ENCODE assay signal across 2 worm cellular contexts in genomic region chrIII:8001557-8001956, ce11.
TF ChIP-seq lines count a peak whose summit lies in the region.

No protein-coding gene starts in this region.

TF ChIP-seq in whole organism, L1 larva, 84 proteins besides CTCF, POLR2A, EP300 and RAD21:
- TF ChIP-seq dsc-1 (tag; optimal IDR thresholded peaks at IDR 0.05; lab: Kevin White, UChicago) = peak; percentile 97
- no peak for TF ChIP-seq fkh-10 (GFP tag; optimal IDR thresholded peaks at IDR 0.05; lab: Kevin White, UChicago)
- no peak for TF ChIP-seq ztf-11 (tag; optimal IDR thresholded peaks at IDR 0.05; lab: Kevin White, UChicago)
- TF ChIP-seq ets-5 (GFP tag; IDR thresholded peaks at IDR 0.05; lab: Robert Waterston, UW) = no peak
- TF ChIP-seq nhr-85 (tag; lab: Kevin White, UChicago) = no peak
- TF ChIP-seq fos-1 (tag; optimal IDR thresholded peaks at IDR 0.05; lab: Kevin White, UChicago) = no peak
- TF ChIP-seq elt-3 (tag; optimal IDR thresholded peaks at IDR 0.05; lab: Kevin White, UChicago) = no peak
- TF ChIP-seq irx-1 (tag; optimal IDR thresholded peaks at IDR 0.05; lab: Kevin White, UChicago) = no peak

TF ChIP-seq in whole organism, L4 larva, 104 proteins besides CTCF, POLR2A, EP300 and RAD21:
- TF ChIP-seq saeg-2 (GFP tag; IDR thresholded peaks at IDR 0.05; lab: Robert Waterston, UW) = no peak
- no peak for TF ChIP-seq snpc-4 (tag; optimal IDR thresholded peaks at IDR 0.05; lab: Kevin White, UChicago)
- TF ChIP-seq aha-1 (tag; lab: Kevin White, UChicago) = peak; percentile 67

Comparison
In these comparisons a context has a peak if more than half of its experiments do, and no peak if none do; other contexts are left out.
1. Of the 29 proteins assayed by ChIP-seq in both whole organism, L4 larva and whole organism, L1 larva: peak only in whole organism, L4 larva: aha-1; only in whole organism, L1 larva: none; in both: none; in neither: 28.